Worm (Caenorhabditis elegans) whole organism, L2 larva: ENCODE results near the gene B0454.8.

ENCODE experiments used
- R02D3.7 ChIP-seq: fragments of 150-350 bp; optimal IDR thresholded peaks from 2 replicates; lab custom pipeline; 2014; ENCODE audit warnings: missing biosample characterization, missing genetic modification characterization
- Y55F3AM.14 ChIP-seq: fragments of 200-800 bp; sonication (Bioruptor generic); optimal IDR thresholded peaks from 2 replicates; lab custom pipeline; 2018; ENCODE audit warnings: mild to moderate bottlenecking, missing genetic modification characterization, missing compliant biosample characterization
- ZK546.5 ChIP-seq: sonication (generic microtip); optimal IDR thresholded peaks from 2 replicates; lab custom pipeline; 2017; ENCODE audit warnings: missing biosample characterization, missing genetic modification characterization
- ama-1 ChIP-seq: fragments of 150-350 bp; optimal IDR thresholded peaks from 2 replicates; lab custom pipeline; 2018; ENCODE audit warnings: inconsistent platforms
- blmp-1 ChIP-seq: sonication (generic microtip); optimal IDR thresholded peaks from 2 replicates; lab custom pipeline; 2017; ENCODE audit warnings: missing genetic modification characterization, mild to moderate bottlenecking, missing compliant biosample characterization, antibody characterized with exemption, moderate library complexity; ENCODE audit not compliant: insufficient read depth
- ceh-16 ChIP-seq: fragments of 150-350 bp; optimal IDR thresholded peaks from 2 replicates; lab custom pipeline; 2014; ENCODE audit warnings: missing biosample characterization, missing genetic modification characterization
- ceh-82 ChIP-seq: fragments of 150-350 bp; optimal IDR thresholded peaks from 2 replicates; lab custom pipeline; 2014; ENCODE audit warnings: missing biosample characterization, missing genetic modification characterization
- crh-2 ChIP-seq: sonication (generic microtip); optimal IDR thresholded peaks from 2 replicates; lab custom pipeline; 2017; ENCODE audit warnings: missing biosample characterization, missing genetic modification characterization
- egl-27 ChIP-seq: sonication (generic microtip); optimal IDR thresholded peaks from 3 replicates; lab custom pipeline; 2017; ENCODE audit warnings: missing biosample characterization, missing genetic modification reagents, missing genetic modification characterization
- elt-1 ChIP-seq: fragments of 150-350 bp; optimal IDR thresholded peaks from 2 replicates; lab custom pipeline; 2014; ENCODE audit warnings: missing biosample characterization, missing genetic modification characterization
- elt-3 ChIP-seq: sonication (generic microtip); optimal IDR thresholded peaks from 2 replicates; lab custom pipeline; 2017; ENCODE audit warnings: missing biosample characterization, missing genetic modification characterization
- fos-1 ChIP-seq: fragments of 150-350 bp; optimal IDR thresholded peaks from 2 replicates; lab custom pipeline; 2014; ENCODE audit warnings: missing biosample characterization, missing genetic modification characterization
- lin-11 ChIP-seq: fragments of 150-350 bp; sonication (generic microtip); optimal IDR thresholded peaks from 2 replicates; lab custom pipeline; 2014; ENCODE audit warnings: missing biosample characterization, missing genetic modification characterization, inconsistent platforms, mixed read lengths
- lin-13 ChIP-seq: fragments of 150-350 bp; optimal IDR thresholded peaks from 2 replicates; lab custom pipeline; 2014; ENCODE audit warnings: missing biosample characterization, missing genetic modification reagents, missing genetic modification characterization
- lin-39 ChIP-seq: fragments of 150-350 bp; optimal IDR thresholded peaks from 2 replicates; lab custom pipeline; 2014; ENCODE audit warnings: missing biosample characterization, missing genetic modification reagents, missing genetic modification characterization
- mab-5 ChIP-seq: fragments of 150-350 bp; optimal IDR thresholded peaks from 2 replicates; lab custom pipeline; 2014; ENCODE audit warnings: missing biosample characterization, missing genetic modification characterization
- mbf-1 ChIP-seq: sonication (generic microtip); optimal IDR thresholded peaks from 2 replicates; lab custom pipeline; 2017; ENCODE audit warnings: missing biosample characterization, missing genetic modification characterization
- mdl-1 ChIP-seq, 2 experiments: fragments of 150-350 bp in 1 of 2; sonication (generic microtip) in 1 of 2; optimal IDR thresholded peaks; 2 replicates each; lab custom pipeline; 2017; ENCODE audit warnings: missing biosample characterization in 2 of 2, missing genetic modification characterization in 2 of 2
- nhr-10 ChIP-seq: sonication (generic microtip); optimal IDR thresholded peaks from 2 replicates; lab custom pipeline; 2017; ENCODE audit warnings: missing biosample characterization, missing genetic modification characterization
- nhr-11 ChIP-seq: fragments of 150-350 bp; optimal IDR thresholded peaks from 2 replicates; lab custom pipeline; 2014; ENCODE audit warnings: missing biosample characterization, missing genetic modification characterization
- nhr-12 ChIP-seq: fragments of 150-350 bp; optimal IDR thresholded peaks from 2 replicates; lab custom pipeline; 2014; ENCODE audit warnings: missing biosample characterization, missing genetic modification characterization
- nhr-129 ChIP-seq: fragments of 150-350 bp; optimal IDR thresholded peaks from 2 replicates; lab custom pipeline; 2014; ENCODE audit warnings: missing biosample characterization, missing genetic modification characterization
- nhr-23 ChIP-seq: fragments of 150-350 bp; optimal IDR thresholded peaks from 2 replicates; lab custom pipeline; 2014; ENCODE audit warnings: missing biosample characterization, missing genetic modification reagents, missing genetic modification characterization
- nhr-237 ChIP-seq: fragments of 150-350 bp; optimal IDR thresholded peaks from 2 replicates; lab custom pipeline; 2014; ENCODE audit warnings: missing biosample characterization, missing genetic modification characterization
- nhr-25 ChIP-seq: fragments of 150-350 bp; sonication (generic microtip); optimal IDR thresholded peaks from 3 replicates; lab custom pipeline; 2014; ENCODE audit warnings: missing biosample characterization, missing genetic modification characterization
- nhr-6 ChIP-seq: fragments of 150-350 bp; optimal IDR thresholded peaks from 2 replicates; lab custom pipeline; 2014; ENCODE audit warnings: missing biosample characterization, missing genetic modification characterization
- peb-1 ChIP-seq: fragments of 150-350 bp; optimal IDR thresholded peaks from 2 replicates; lab custom pipeline; 2014; ENCODE audit warnings: missing biosample characterization, missing genetic modification characterization
- skn-1 ChIP-seq: sonication (generic microtip); optimal IDR thresholded peaks from 2 replicates; lab custom pipeline; 2017; ENCODE audit warnings: missing biosample characterization, missing genetic modification characterization
- sma-3 ChIP-seq: sonication (generic microtip); optimal IDR thresholded peaks from 2 replicates; lab custom pipeline; 2016; ENCODE audit warnings: missing genetic modification reagents, missing genetic modification characterization, missing compliant biosample characterization
- sma-9 ChIP-seq, 2 experiments: fragments of 150-350 bp in 1 of 2; sonication (generic microtip) in 1 of 2; optimal IDR thresholded peaks; 2 replicates each; lab custom pipeline; 2014 to 2016; ENCODE audit warnings: missing genetic modification characterization in 2 of 2, mild to moderate bottlenecking in 1 of 2, missing biosample characterization in 1 of 2, missing compliant biosample characterization in 1 of 2, missing genetic modification reagents in 1 of 2, moderate library complexity in 1 of 2
- unc-39 ChIP-seq: fragments of 150-350 bp; optimal IDR thresholded peaks from 2 replicates; lab custom pipeline; 2014; ENCODE audit warnings: missing biosample characterization, missing genetic modification characterization
- unc-55 ChIP-seq: fragments of 150-350 bp; sonication (generic microtip); optimal IDR thresholded peaks from 3 replicates; lab custom pipeline; 2014; ENCODE audit warnings: missing biosample characterization, missing genetic modification reagents, missing genetic modification characterization
- unc-62 ChIP-seq: fragments of 150-350 bp; optimal IDR thresholded peaks from 2 replicates; lab custom pipeline; 2014; ENCODE audit warnings: missing biosample characterization, missing genetic modification reagents, missing genetic modification characterization
- zag-1 ChIP-seq: fragments of 150-350 bp; optimal IDR thresholded peaks from 2 replicates; lab custom pipeline; 2014; ENCODE audit warnings: missing biosample characterization, missing genetic modification characterization
- ztf-1 ChIP-seq: fragments of 200-800 bp; sonication (Bioruptor generic); conservative IDR thresholded peaks from 2 replicates; pipeline ENCODE4 v1.3.6; 2022; ENCODE audit warnings: missing genetic modification characterization, missing compliant biosample characterization
- ztf-4 ChIP-seq: fragments of 150-350 bp; optimal IDR thresholded peaks from 2 replicates; lab custom pipeline; 2014; ENCODE audit warnings: missing biosample characterization, missing genetic modification characterization

Gene B0454.8

ce11 chrII:3048989-3049388, 5.7 kb upstream of the B0454.8 start:
- no peak for TF ChIP-seq sma-3 (GFP tag; lab: Kevin White, UChicago)
- TF ChIP-seq zag-1 (tag; lab: Kevin White, UChicago) = no peak
- no peak for TF ChIP-seq ama-1 (lab: Kevin White, UChicago)
- no peak for TF ChIP-seq nhr-237 (tag; lab: Kevin White, UChicago)
- no peak for TF ChIP-seq nhr-11
- TF ChIP-seq sma-9 (GFP tag; optimal IDR thresholded peaks at IDR 0.05; lab: Kevin White, UChicago) = no peak
- no peak for TF ChIP-seq sma-9 (tag; optimal IDR thresholded peaks at IDR 0.05; lab: Kevin White, UChicago)
- TF ChIP-seq ztf-4 (tag; lab: Kevin White, UChicago) = no peak
- TF ChIP-seq egl-27 (tag; lab: Kevin White, UChicago) = no peak

ce11 chrII:3048378-3048777, 5.1 kb upstream of the B0454.8 start, which contains the start of gene sri-28:
Gene sri-28 (plus strand): TSS chrII:3048678.
- TF ChIP-seq unc-55 (GFP tag; lab: Kevin White, UChicago) (no peak), ZK546.5 (tag; lab: Kevin White, UChicago) (no peak), Y55F3AM.14 (no peak), mbf-1 (tag; lab: Kevin White, UChicago) (no peak), lin-13 (no peak), nhr-10 (tag; lab: Kevin White, UChicago) (no peak)

- TF ChIP-seq ceh-16 (tag; lab: Kevin White, UChicago) (no peak), mdl-1 (tag; optimal IDR thresholded peaks at IDR 0.05; lab: Kevin White, UChicago) (no peak), lin-11 (tag; lab: Kevin White, UChicago) (no peak), blmp-1 (tag; lab: Kevin White, UChicago) (no peak), R02D3.7 (no peak), unc-39 (tag; lab: Kevin White, UChicago) (no peak), nhr-6 (tag; lab: Kevin White, UChicago) (no peak), sma-9 (GFP tag; optimal IDR thresholded peaks at IDR 0.05; lab: Kevin White, UChicago) (no peak), sma-9 (tag; optimal IDR thresholded peaks at IDR 0.05; lab: Kevin White, UChicago) (no peak), egl-27 (tag; lab: Kevin White, UChicago) (no peak), ceh-82 (tag; lab: Kevin White, UChicago) (no peak), skn-1 (no peak), nhr-237 (tag; lab: Kevin White, UChicago) (no peak), lin-13 (no peak), peb-1 (tag; lab: Kevin White, UChicago) (no peak)
These were observed 2.6 kb upstream of the B0454.8 start, which contains the start of gene sri-30 for ce11 chrII:3045875-3046274. Gene sri-30 (plus strand): TSS chrII:3046175.

- no peak for TF ChIP-seq elt-3 (tag; lab: Kevin White, UChicago)
- TF ChIP-seq egl-27 (tag; lab: Kevin White, UChicago) = no peak
- no peak for TF ChIP-seq lin-13
- TF ChIP-seq mab-5 (tag; lab: Kevin White, UChicago) = no peak
- TF ChIP-seq ztf-4 (tag; lab: Kevin White, UChicago) = no peak
- TF ChIP-seq unc-62 (GFP tag; lab: Kevin White, UChicago) = no peak
- TF ChIP-seq fos-1 (tag; lab: Kevin White, UChicago) = no peak
- TF ChIP-seq blmp-1 (tag; lab: Kevin White, UChicago) = no peak
- no peak for TF ChIP-seq nhr-12 (tag; lab: Kevin White, UChicago)
- no peak for TF ChIP-seq lin-39 (tag; lab: Kevin White, UChicago)
- no peak for TF ChIP-seq ztf-1 (GFP tag; lab: Robert Waterston, UW)
- no peak for TF ChIP-seq zag-1 (tag; lab: Kevin White, UChicago)
- TF ChIP-seq lin-11 (tag; lab: Kevin White, UChicago) = no peak
- TF ChIP-seq unc-55 (GFP tag; lab: Kevin White, UChicago) = no peak
These were observed 2.2 kb upstream of the B0454.8 start for ce11 chrII:3045422-3045821.

- TF ChIP-seq R02D3.7 (no peak), nhr-23 (tag; lab: Kevin White, UChicago) (no peak), fos-1 (tag; lab: Kevin White, UChicago) (no peak), nhr-129 (tag; lab: Kevin White, UChicago) (no peak), crh-2 (tag; lab: Kevin White, UChicago) (no peak), nhr-10 (tag; lab: Kevin White, UChicago) (no peak), elt-1 (tag; lab: Kevin White, UChicago) (no peak), nhr-25 (no peak)
These were observed 765 bp upstream of the B0454.8 start, which contains the start of gene sri-29 for ce11 chrII:3044023-3044422. Gene sri-29 (plus strand): TSS chrII:3044323.
